Fruit fly (Drosophila melanogaster) whole organism, prepupa: ENCODE measurements around the gene Hydr2.

Experiments used
- Blimp-1 ChIP-seq: fragments of 200-800 bp; sonication (Bioruptor generic); optimal IDR thresholded peaks from 3 replicates; lab custom pipeline; 2017; ENCODE audit warnings: missing biosample characterization, missing genetic modification characterization, mild to moderate bottlenecking, moderate library complexity, missing genetic modification reagents
- CG16779 ChIP-seq: fragments of 200-800 bp; sonication (Bioruptor generic); optimal IDR thresholded peaks from 3 replicates; lab custom pipeline; 2017; ENCODE audit warnings: missing biosample characterization, mild to moderate bottlenecking, missing genetic modification characterization
- CG4318 ChIP-seq: fragments of 200-800 bp; sonication (Bioruptor generic); optimal IDR thresholded peaks from 3 replicates; lab custom pipeline; 2017; ENCODE audit warnings: missing biosample characterization, mild to moderate bottlenecking, missing genetic modification characterization
- achi ChIP-seq: fragments of 200-800 bp; sonication (Bioruptor generic); optimal IDR thresholded peaks from 3 replicates; lab custom pipeline; 2016; ENCODE audit warnings: missing biosample characterization, missing genetic modification characterization

- TF ChIP-seq Blimp-1 (no peak), CG16779 (tag; lab: Kevin White, UChicago) (no peak), CG4318 (GFP tag; lab: Kevin White, UChicago) (no peak), achi (no peak)
These were observed 10.3 kb downstream of the Hydr2 start, which contains the start of the genes CG31698 and CG15404 for dm6 chr2L:3173740-3174139.
